Worm (Caenorhabditis elegans) whole organism, L1 larva: Measurements from ENCODE around the gene txbp-3.

ENCODE experiments used
- blmp-1 ChIP-seq: fragments of 150-350 bp; optimal IDR thresholded peaks from 2 replicates; lab custom pipeline; 2014; ENCODE audit warnings: missing biosample characterization, missing genetic modification characterization
- irx-1 ChIP-seq: sonication (generic microtip); optimal IDR thresholded peaks from 2 replicates; lab custom pipeline; 2016; ENCODE audit warnings: missing genetic modification characterization, missing compliant biosample characterization
- nhr-12 ChIP-seq: sonication (generic microtip); optimal IDR thresholded peaks from 2 replicates; lab custom pipeline; 2017; ENCODE audit warnings: missing biosample characterization, missing genetic modification characterization
- nhr-76 ChIP-seq: sonication (generic microtip); optimal IDR thresholded peaks from 2 replicates; lab custom pipeline; 2017; ENCODE audit warnings: missing biosample characterization, missing genetic modification characterization
- snpc-4 ChIP-seq: fragments of 150-350 bp; optimal IDR thresholded peaks from 2 replicates; lab custom pipeline; 2014; ENCODE audit warnings: missing biosample characterization, missing genetic modification characterization

DNA sequence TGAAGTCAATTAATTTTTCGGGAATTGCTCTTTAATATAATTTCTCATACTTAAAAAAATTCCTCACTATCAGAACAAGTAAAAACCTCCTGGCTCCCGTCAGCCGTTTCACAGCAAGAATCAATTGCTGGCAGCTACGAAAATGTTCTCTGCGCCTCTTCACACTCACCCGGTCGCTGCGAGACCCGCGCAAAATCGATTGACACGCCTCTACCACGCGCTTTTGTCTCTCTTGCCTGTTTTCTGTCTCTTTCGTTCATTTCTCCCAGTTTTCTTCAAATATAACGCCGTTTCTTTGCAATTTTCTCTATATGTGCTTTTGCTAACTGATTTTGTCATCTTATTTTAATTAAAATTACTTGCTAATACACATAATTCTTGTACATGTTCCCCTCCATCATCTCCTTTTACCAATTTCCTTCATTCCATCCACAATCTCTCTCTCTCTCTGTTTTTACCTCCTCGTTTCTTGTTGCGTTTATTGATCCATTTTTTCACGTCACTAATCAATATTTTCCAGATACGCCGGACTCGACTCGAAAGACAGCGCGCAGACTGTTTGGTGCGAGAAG is 22.8 kb downstream of the txbp-3 start, which contains the start of gene pcf-11:
- TF ChIP-seq nhr-12 (tag; lab: Kevin White, UChicago) (no peak), irx-1 (tag; lab: Kevin White, UChicago) (peak; percentile 9), blmp-1 (tag; lab: Kevin White, UChicago) (peak; percentile 13), snpc-4 (tag; lab: Kevin White, UChicago) (no peak), nhr-76 (tag; lab: Kevin White, UChicago) (no peak)
